In the genomic region with DNA sequence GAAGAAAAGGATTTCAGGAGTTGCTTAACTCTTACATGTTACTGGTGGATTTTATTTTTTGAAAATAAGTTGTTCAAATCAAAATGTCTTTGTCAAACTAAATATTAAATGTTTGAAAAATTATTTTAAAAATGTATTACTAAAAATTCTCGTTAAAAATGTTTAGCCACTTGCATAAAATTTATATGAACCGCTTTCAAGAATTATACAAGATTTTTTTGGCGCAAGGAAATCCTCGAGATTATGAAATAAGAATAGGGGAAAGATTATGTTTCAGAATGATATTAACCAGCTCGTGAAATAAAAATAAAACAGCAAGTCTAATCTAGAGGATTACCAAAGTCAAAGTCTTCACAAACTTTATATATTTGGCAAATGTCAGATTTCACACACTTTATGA, we compare ENCODE assay signal across 6 worm cellular contexts.
TF ChIP-seq lines count a peak whose summit lies in the region.

No protein-coding gene starts in this region.

TF ChIP-seq in whole organism, L1 larva, 84 proteins besides CTCF, POLR2A, EP300 and RAD21 (continues in another document):
- TF ChIP-seq C16A3.4 (tag; optimal IDR thresholded peaks at IDR 0.05; lab: Kevin White, UChicago) (peak; percentile 42), snu-23 (GFP tag; optimal IDR thresholded peaks at IDR 0.05; lab: Kevin White, UChicago) (peak; percentile 49), nhr-237 (tag; optimal IDR thresholded peaks at IDR 0.05; lab: Kevin White, UChicago) (peak; percentile 5), jun-1 (tag; optimal IDR thresholded peaks at IDR 0.05; lab: Kevin White, UChicago) (peak; percentile 52), nhr-76 (tag; optimal IDR thresholded peaks at IDR 0.05; lab: Kevin White, UChicago) (no peak), aly-2 (tag; optimal IDR thresholded peaks at IDR 0.05; lab: Kevin White, UChicago) (no peak), vab-15 (tag; optimal IDR thresholded peaks at IDR 0.05; lab: Kevin White, UChicago) (no peak), unc-86 (tag; optimal IDR thresholded peaks at IDR 0.05; lab: Kevin White, UChicago) (no peak), nhr-11 (tag; optimal IDR thresholded peaks at IDR 0.05; lab: Kevin White, UChicago) (peak; percentile 70), ceh-82 (tag; optimal IDR thresholded peaks at IDR 0.05; lab: Kevin White, UChicago) (no peak), elt-2 (tag; optimal IDR thresholded peaks at IDR 0.05; lab: Kevin White, UChicago) (no peak), C04F5.9 (tag; optimal IDR thresholded peaks at IDR 0.05; lab: Kevin White, UChicago) (no peak), swsn-7 (tag; optimal IDR thresholded peaks at IDR 0.05; lab: Kevin White, UChicago) (peak; percentile 22), nhr-19 (GFP tag; conservative IDR thresholded peaks at IDR 0.05; lab: Robert Waterston, UW) (peak; percentile 15; the same call in 1 of the 2 replicates), ceh-8 (GFP tag; optimal IDR thresholded peaks at IDR 0.05; lab: Kevin White, UChicago) (no peak)

TF ChIP-seq in whole organism, L2 larva, 48 proteins besides CTCF, POLR2A, EP300 and RAD21 (continues in another document):
- TF ChIP-seq nhr-25 (tag; optimal IDR thresholded peaks at IDR 0.05; lab: Kevin White, UChicago) (no peak), Y55F3AM.14 (GFP tag; optimal IDR thresholded peaks at IDR 0.05; lab: Kevin White, UChicago) (no peak), mbf-1 (tag; optimal IDR thresholded peaks at IDR 0.05; lab: Kevin White, UChicago) (peak; percentile 22), unc-55 (GFP tag; optimal IDR thresholded peaks at IDR 0.05; lab: Kevin White, UChicago) (peak; percentile 62), aly-2 (tag; optimal IDR thresholded peaks at IDR 0.05; lab: Kevin White, UChicago) (no peak), unc-62 (GFP tag; optimal IDR thresholded peaks at IDR 0.05; lab: Kevin White, UChicago) (no peak), lsy-2 (tag; optimal IDR thresholded peaks at IDR 0.05; lab: Kevin White, UChicago) (peak in 1 of 2 experiments; percentile 40), nhr-10 (tag; optimal IDR thresholded peaks at IDR 0.05; lab: Kevin White, UChicago) (no peak), nhr-21 (tag; optimal IDR thresholded peaks at IDR 0.05; lab: Kevin White, UChicago) (peak; percentile 48), alr-1 (tag; optimal IDR thresholded peaks at IDR 0.05; lab: Kevin White, UChicago) (no peak), crh-2 (tag; optimal IDR thresholded peaks at IDR 0.05; lab: Kevin White, UChicago) (peak; percentile 54), nhr-129 (tag; optimal IDR thresholded peaks at IDR 0.05; lab: Kevin White, UChicago) (peak; percentile 47), fos-1 (tag; optimal IDR thresholded peaks at IDR 0.05; lab: Kevin White, UChicago) (peak; percentile 19), dmd-4 (tag; optimal IDR thresholded peaks at IDR 0.05; lab: Kevin White, UChicago) (peak; percentile 44), snpc-4 (tag; optimal IDR thresholded peaks at IDR 0.05; lab: Kevin White, UChicago) (peak; percentile 13)

TF ChIP-seq in whole organism, L3 larva, 47 proteins besides CTCF, POLR2A, EP300 and RAD21 (continues in another document):
- peak; percentile 76 for TF ChIP-seq nhr-43 (tag; optimal IDR thresholded peaks at IDR 0.05; lab: Kevin White, UChicago; ENCODE audit: poor library complexity, severe bottlenecking)
- TF ChIP-seq ceh-28 (tag; optimal IDR thresholded peaks at IDR 0.05; lab: Kevin White, UChicago), result peak; percentile 79
- peak; percentile 27 for TF ChIP-seq skn-1 (tag; optimal IDR thresholded peaks at IDR 0.05; lab: Kevin White, UChicago)
- peak; percentile 63 for TF ChIP-seq pha-4 (tag; optimal IDR thresholded peaks at IDR 0.05; lab: Kevin White, UChicago)
- no peak for TF ChIP-seq ztf-11 (tag; optimal IDR thresholded peaks at IDR 0.05; lab: Kevin White, UChicago)
- TF ChIP-seq jun-1 (tag; optimal IDR thresholded peaks at IDR 0.05; lab: Kevin White, UChicago), result peak; percentile 76
- TF ChIP-seq nhr-67 (tag; optimal IDR thresholded peaks at IDR 0.05; lab: Kevin White, UChicago), result no peak
- peak; percentile 82 for TF ChIP-seq nhr-77 (tag; optimal IDR thresholded peaks at IDR 0.05; lab: Kevin White, UChicago)
- no peak for TF ChIP-seq mml-1 (tag; optimal IDR thresholded peaks at IDR 0.05; lab: Kevin White, UChicago)
- TF ChIP-seq nhr-23 (tag; optimal IDR thresholded peaks at IDR 0.05; lab: Kevin White, UChicago), result peak; percentile 49
- TF ChIP-seq R02D3.7 (tag; optimal IDR thresholded peaks at IDR 0.05; lab: Kevin White, UChicago), result peak; percentile 26
- no peak for TF ChIP-seq lin-15B (tag; optimal IDR thresholded peaks at IDR 0.05; lab: Kevin White, UChicago)
- no peak for TF ChIP-seq unc-62 (GFP tag; optimal IDR thresholded peaks at IDR 0.05; lab: Kevin White, UChicago)
- TF ChIP-seq tbx-2 (tag; optimal IDR thresholded peaks at IDR 0.05; lab: Kevin White, UChicago), result peak; percentile 64
- TF ChIP-seq snpc-4 (tag; optimal IDR thresholded peaks at IDR 0.05; lab: Kevin White, UChicago), result no peak

TF ChIP-seq in whole organism, L4 larva, 104 proteins besides CTCF, POLR2A, EP300 and RAD21 (continues in another document):
- TF ChIP-seq rbr-2 (tag; optimal IDR thresholded peaks at IDR 0.05; lab: Kevin White, UChicago) (peak; percentile 57), sdz-12 (GFP tag; optimal IDR thresholded peaks at IDR 0.05; lab: Kevin White, UChicago) (no peak), lin-39 (tag; optimal IDR thresholded peaks at IDR 0.05; lab: Kevin White, UChicago) (no peak), nhr-28 (tag; optimal IDR thresholded peaks at IDR 0.05; lab: Kevin White, UChicago) (peak; percentile 33), gei-8 (GFP tag; optimal IDR thresholded peaks at IDR 0.05; lab: Kevin White, UChicago) (no peak), ces-1 (GFP tag; optimal IDR thresholded peaks at IDR 0.05; lab: Kevin White, UChicago) (peak; percentile 0), fkh-10 (GFP tag; optimal IDR thresholded peaks at IDR 0.05; lab: Kevin White, UChicago) (peak; percentile 69), lir-3 (tag; optimal IDR thresholded peaks at IDR 0.05; lab: Kevin White, UChicago) (peak; percentile 12), spr-1 (tag; optimal IDR thresholded peaks at IDR 0.05; lab: Kevin White, UChicago) (peak; percentile 11), egl-27 (tag; optimal IDR thresholded peaks at IDR 0.05; lab: Kevin White, UChicago) (no peak), nhr-102 (tag; optimal IDR thresholded peaks at IDR 0.05; lab: Kevin White, UChicago) (no peak), dve-1 (tag; optimal IDR thresholded peaks at IDR 0.05; lab: Kevin White, UChicago; ENCODE audit: insufficient read depth) (no peak), mes-2 (tag; optimal IDR thresholded peaks at IDR 0.05; lab: Kevin White, UChicago; ENCODE audit: poor library complexity, severe bottlenecking) (no peak), nhr-48 (tag; optimal IDR thresholded peaks at IDR 0.05; lab: Kevin White, UChicago) (peak; percentile 50), T26A8.4 (GFP tag; IDR thresholded peaks at IDR 0.05; lab: Robert Waterston, UW) (peak; percentile 76), zip-2 (tag; optimal IDR thresholded peaks at IDR 0.05; lab: Kevin White, UChicago) (peak; percentile 73)

TF ChIP-seq in whole organism, late embryonic, 69 proteins besides CTCF, POLR2A, EP300 and RAD21:
- TF ChIP-seq ceh-2 (tag; optimal IDR thresholded peaks at IDR 0.05; lab: Kevin White, UChicago), result no peak
- TF ChIP-seq sdc-2 (tag; optimal IDR thresholded peaks at IDR 0.05; lab: Kevin White, UChicago), result peak; percentile 87
- TF ChIP-seq pat-9 (tag; optimal IDR thresholded peaks at IDR 0.05; lab: Kevin White, UChicago), result no peak

TF ChIP-seq in whole organism, young adult, 124 proteins besides CTCF, POLR2A, EP300 and RAD21:
- TF ChIP-seq ztf-26 (tag; optimal IDR thresholded peaks at IDR 0.05; lab: Kevin White, UChicago), result peak; percentile 33
- peak; percentile 95 for TF ChIP-seq gei-17 (GFP tag; optimal IDR thresholded peaks at IDR 0.05; lab: Kevin White, UChicago)
- TF ChIP-seq K12H6.12 (tag; optimal IDR thresholded peaks at IDR 0.05; lab: Kevin White, UChicago), result peak; percentile 9
- peak; percentile 43 for TF ChIP-seq atf-7 (tag; optimal IDR thresholded peaks at IDR 0.05; lab: Kevin White, UChicago)
- peak; percentile 35; the same call in 1 of the 2 replicates for TF ChIP-seq hmg-1.2 (GFP tag; IDR thresholded peaks at IDR 0.05; lab: Robert Waterston, UW)
- TF ChIP-seq cebp-1 (GFP tag; IDR thresholded peaks at IDR 0.05; lab: Robert Waterston, UW), result peak; percentile 68; the same call in 1 of the 2 replicates
- no peak for TF ChIP-seq cebp-1 (tag; optimal IDR thresholded peaks at IDR 0.05; lab: Kevin White, UChicago)
- TF ChIP-seq nhr-27 (tag; optimal IDR thresholded peaks at IDR 0.05; lab: Kevin White, UChicago), result no peak
- TF ChIP-seq repo-1 (tag; optimal IDR thresholded peaks at IDR 0.05; lab: Kevin White, UChicago), result no peak
- TF ChIP-seq K11D2.4 (GFP tag; IDR thresholded peaks at IDR 0.05; lab: Robert Waterston, UW), result peak; percentile 73
- TF ChIP-seq F23B12.7 (tag; optimal IDR thresholded peaks at IDR 0.05; lab: Kevin White, UChicago; ENCODE audit: insufficient read depth), result peak; percentile 50
- no peak for TF ChIP-seq fkh-3 (tag; optimal IDR thresholded peaks at IDR 0.05; lab: Kevin White, UChicago)
- TF ChIP-seq B0261.1 (tag; optimal IDR thresholded peaks at IDR 0.05; lab: Kevin White, UChicago), result peak; percentile 23
- peak; percentile 59 for TF ChIP-seq tlf-1 (GFP tag; optimal IDR thresholded peaks at IDR 0.05; lab: Kevin White, UChicago)
- peak; percentile 42 for TF ChIP-seq tbp1 (GFP tag; optimal IDR thresholded peaks at IDR 0.05; lab: Kevin White, UChicago)
- TF ChIP-seq ZK185.1 (tag; optimal IDR thresholded peaks at IDR 0.05; lab: Kevin White, UChicago; ENCODE audit: poor library complexity, severe bottlenecking), result peak; percentile 73
- TF ChIP-seq madf-6 (GFP tag; IDR thresholded peaks at IDR 0.05; lab: Robert Waterston, UW), result no peak
- peak in 1 of 3 experiments; percentile 83 for TF ChIP-seq lin-35 (GFP tag; optimal IDR thresholded peaks at IDR 0.05; lab: Kevin White, UChicago)
